Fruit fly (Drosophila melanogaster) whole organism, embryonic: ENCODE measurements around the gene CG9839.

ENCODE experiments used
- CG10321 ChIP-seq: fragments of 200-800 bp; sonication (Bioruptor generic); IDR thresholded peaks from 2 replicates; pipeline ENCODE4 v1.3.6; 2022; ENCODE audit warnings: missing biosample characterization, missing genetic modification characterization
- CG7372 ChIP-seq: fragments of 200-800 bp; sonication (Bioruptor generic); IDR thresholded peaks from 2 replicates; pipeline ENCODE4 v1.3.6; 2022; ENCODE audit warnings: missing biosample characterization, missing genetic modification characterization
- Deaf1 ChIP-seq: fragments of 200-800 bp; optimal IDR thresholded peaks from 3 replicates; lab custom pipeline; 2019; ENCODE audit warnings: missing biosample characterization, mild to moderate bottlenecking, missing genetic modification characterization, moderate library complexity
- bsh ChIP-seq, 2 experiments: fragments of 200-800 bp; sonication (Bioruptor generic); optimal IDR thresholded peaks; 2 replicates each; lab custom pipeline; 2017 to 2018; ENCODE audit warnings: mild to moderate bottlenecking in 2 of 2, missing biosample characterization in 2 of 2, missing genetic modification characterization in 2 of 2, moderate library complexity in 1 of 2
- crc ChIP-seq: fragments of 200-800 bp; sonication (Bioruptor generic); optimal IDR thresholded peaks from 2 replicates; lab custom pipeline; 2016; ENCODE audit warnings: missing biosample characterization, missing genetic modification characterization
- dmrt11E ChIP-seq: fragments of 200-800 bp; sonication (Bioruptor generic); optimal IDR thresholded peaks from 3 replicates; lab custom pipeline; 2018; ENCODE audit warnings: missing biosample characterization, mild to moderate bottlenecking, missing genetic modification characterization, moderate library complexity
- esg ChIP-seq: fragments of 200-800 bp; sonication (Bioruptor generic); conservative IDR thresholded peaks from 2 replicates; pipeline ENCODE4 v1.3.6; 2022; ENCODE audit warnings: missing biosample characterization, missing genetic modification characterization
- ftz-f1 ChIP-seq: fragments of 200-800 bp; sonication (Bioruptor generic); optimal IDR thresholded peaks from 2 replicates; lab custom pipeline; 2016; ENCODE audit warnings: missing biosample characterization, missing genetic modification characterization
- oc ChIP-seq: fragments of 200-800 bp; sonication (Bioruptor generic); optimal IDR thresholded peaks from 2 replicates; lab custom pipeline; 2018; ENCODE audit warnings: missing biosample characterization, mild to moderate bottlenecking, missing genetic modification characterization, moderate library complexity

- TF ChIP-seq CG7372 (GFP tag; lab: Robert Waterston, UW) (no peak), bsh (GFP tag; optimal IDR thresholded peaks at IDR 0.05; lab: Kevin White, UChicago) (no peak), Deaf1 (tag; lab: Kevin White, UChicago) (no peak), dmrt11E (no peak), ftz-f1 (GFP tag; lab: Kevin White, UChicago) (no peak), CG10321 (no peak), oc (no peak), crc (GFP tag; lab: Kevin White, UChicago) (no peak), esg (GFP tag; lab: Robert Waterston, UW) (no peak)
These were observed 11.9 kb downstream of the CG9839 start for dm6 chr3R:8793726-8794125.
